Worm (Caenorhabditis elegans) whole organism, L4 larva: ENCODE measurements around the gene nhr-268.
A peak's percentile ranks its signal among the peaks of the same experiment; 100 is the strongest.
"Not testable (repeated sequence)": the region's sequence is repeated elsewhere in the genome, so short reads cannot be mapped to it uniquely, and the experiment has no call there.

Experiments used
- D1046.2 ChIP-seq: fragments of 200-800 bp; sonication (Bioruptor generic); IDR thresholded peaks from 2 replicates; pipeline ENCODE4 v1.3.6; 2022; ENCODE audit warnings: missing genetic modification characterization, missing compliant biosample characterization
- F26F4.8 ChIP-seq: fragments of 200-800 bp; sonication (Bioruptor generic); conservative IDR thresholded peaks from 2 replicates; pipeline ENCODE4 v1.3.6; 2022; ENCODE audit warnings: missing genetic modification characterization, missing compliant biosample characterization
- F49E8.2 ChIP-seq: sonication (generic microtip); optimal IDR thresholded peaks from 2 replicates; lab custom pipeline; 2016; ENCODE audit warnings: missing compliant biosample characterization, mild to moderate bottlenecking, missing genetic modification characterization, borderline replicate concordance
- R02D3.7 ChIP-seq: fragments of 150-350 bp; sonication (generic microtip); optimal IDR thresholded peaks from 3 replicates; lab custom pipeline; 2014; ENCODE audit warnings: missing biosample characterization, missing genetic modification characterization
- Y105C5A.15 ChIP-seq: fragments of 200-800 bp; sonication (Bioruptor generic); IDR thresholded peaks from 2 replicates; pipeline ENCODE4 v1.3.6; 2022; ENCODE audit warnings: missing genetic modification characterization, missing compliant biosample characterization
- aha-1 ChIP-seq: fragments of 150-350 bp; peaks from one replicate; lab custom pipeline; 2014; ENCODE audit warnings: missing biosample characterization, missing genetic modification characterization
- ceh-62 ChIP-seq: sonication (generic microtip); optimal IDR thresholded peaks from 2 replicates; lab custom pipeline; 2017; ENCODE audit warnings: missing biosample characterization, missing genetic modification characterization
- cey-2 ChIP-seq: sonication (generic microtip); optimal IDR thresholded peaks from 3 replicates; lab custom pipeline; 2017; ENCODE audit warnings: missing genetic modification characterization, mild to moderate bottlenecking, missing compliant biosample characterization, antibody characterized with exemption, borderline replicate concordance; ENCODE audit not compliant: insufficient read depth
- daf-12 ChIP-seq: fragments of 150-350 bp; optimal IDR thresholded peaks from 2 replicates; lab custom pipeline; 2014; ENCODE audit warnings: missing biosample characterization, missing genetic modification reagents, missing genetic modification characterization
- daf-8 ChIP-seq: fragments of 200-800 bp; sonication (Bioruptor generic); IDR thresholded peaks from 2 replicates; pipeline ENCODE4 v1.3.6; 2022; ENCODE audit warnings: missing genetic modification characterization, missing compliant biosample characterization
- dmd-8 ChIP-seq: fragments of 200-800 bp; sonication (Bioruptor generic); IDR thresholded peaks from 2 replicates; pipeline ENCODE4 v1.3.6; 2022; ENCODE audit warnings: missing genetic modification characterization, missing compliant biosample characterization
- dmd-9 ChIP-seq: fragments of 200-800 bp; sonication (Bioruptor generic); IDR thresholded peaks from 2 replicates; pipeline ENCODE4 v1.3.6; 2022; ENCODE audit warnings: missing genetic modification reagents, missing genetic modification characterization, missing compliant biosample characterization
- dpl-1 ChIP-seq: fragments of 150-350 bp; optimal IDR thresholded peaks from 2 replicates; lab custom pipeline; 2014; ENCODE audit warnings: missing biosample characterization, missing genetic modification reagents, missing genetic modification characterization
- fkh-10 ChIP-seq: fragments of 150-350 bp; optimal IDR thresholded peaks from 2 replicates; lab custom pipeline; 2014; ENCODE audit warnings: missing biosample characterization, missing genetic modification reagents, missing genetic modification characterization
- hif-1 ChIP-seq, 2 experiments: sonication (generic microtip); optimal IDR thresholded peaks; 2 replicates each; lab custom pipeline; 2016 to 2017; ENCODE audit warnings: missing compliant biosample characterization in 2 of 2, missing genetic modification characterization in 2 of 2, missing genetic modification reagents in 2 of 2, missing genotype in 2 of 2, mild to moderate bottlenecking in 1 of 2
- hlh-11 ChIP-seq: fragments of 200-800 bp; sonication (Bioruptor generic); optimal IDR thresholded peaks from 2 replicates; lab custom pipeline; 2018; ENCODE audit warnings: mild to moderate bottlenecking, missing genetic modification characterization, missing compliant biosample characterization
- lim-7 ChIP-seq: fragments of 200-800 bp; sonication (Bioruptor generic); IDR thresholded peaks from 2 replicates; pipeline ENCODE4 v1.3.6; 2022; ENCODE audit warnings: missing genetic modification characterization, missing compliant biosample characterization
- lin-1 ChIP-seq: fragments of 200-800 bp; sonication (Bioruptor generic); IDR thresholded peaks from 2 replicates; pipeline ENCODE4 v1.3.6; 2022; ENCODE audit warnings: missing genetic modification reagents, missing genetic modification characterization, missing compliant biosample characterization
- lin-15B ChIP-seq: fragments of 150-350 bp; sonication (generic microtip); optimal IDR thresholded peaks from 3 replicates; lab custom pipeline; 2014; ENCODE audit warnings: missing biosample characterization, missing genetic modification characterization
- madf-5 ChIP-seq, 2 experiments: fragments of 200-800 bp; sonication (Bioruptor generic); IDR thresholded peaks; 2 replicates each; pipeline ENCODE4 v1.3.6; 2022; ENCODE audit warnings: missing compliant biosample characterization in 2 of 2, missing genetic modification characterization in 2 of 2
- mes-2 ChIP-seq: sonication (generic microtip); optimal IDR thresholded peaks from 2 replicates; lab custom pipeline; 2016; ENCODE audit warnings: missing genotype, mild to moderate bottlenecking, missing genetic modification characterization, missing compliant biosample characterization; ENCODE audit not compliant: poor library complexity, severe bottlenecking
- mxl-2 ChIP-seq: fragments of 200-800 bp; sonication (Bioruptor generic); conservative IDR thresholded peaks from 2 replicates; pipeline ENCODE4 v1.3.6; 2022; ENCODE audit warnings: missing genetic modification reagents, missing genetic modification characterization, missing compliant biosample characterization
- mxl-3 ChIP-seq: fragments of 200-800 bp; sonication (Bioruptor generic); optimal IDR thresholded peaks from 2 replicates; lab custom pipeline; 2018; ENCODE audit warnings: mild to moderate bottlenecking, missing genetic modification characterization, missing compliant biosample characterization
- nhr-42 ChIP-seq: fragments of 200-800 bp; sonication (Bioruptor generic); IDR thresholded peaks from 2 replicates; pipeline ENCODE4 v1.3.6; 2022; ENCODE audit warnings: missing genetic modification characterization, missing compliant biosample characterization
- nhr-77 ChIP-seq: fragments of 150-350 bp; optimal IDR thresholded peaks from 2 replicates; lab custom pipeline; 2014; ENCODE audit warnings: missing biosample characterization, missing genetic modification characterization
- php-3 ChIP-seq: fragments of 200-800 bp; sonication (Bioruptor generic); IDR thresholded peaks from 2 replicates; pipeline ENCODE4 v1.3.6; 2022; ENCODE audit warnings: missing genetic modification reagents, missing genetic modification characterization, missing compliant biosample characterization
- snpc-1.2 ChIP-seq: fragments of 200-800 bp; sonication (Bioruptor generic); IDR thresholded peaks from 2 replicates; pipeline ENCODE4 v1.3.6; 2022; ENCODE audit warnings: missing genetic modification reagents, missing genetic modification characterization, missing compliant biosample characterization
- snpc-4 ChIP-seq: fragments of 150-350 bp; optimal IDR thresholded peaks from 2 replicates; lab custom pipeline; 2014; ENCODE audit warnings: missing biosample characterization, missing genetic modification characterization
- spr-3 ChIP-seq: fragments of 200-800 bp; sonication (Bioruptor generic); optimal IDR thresholded peaks from 2 replicates; lab custom pipeline; 2018; ENCODE audit warnings: mild to moderate bottlenecking, missing genetic modification characterization, missing compliant biosample characterization
- unc-62 ChIP-seq, 3 experiments: fragments of 150-350 bp in 1 of 3; sonication (generic microtip); optimal IDR thresholded peaks in 2 of 3; peaks in 1 of 3; 1 replicate in 1 of 3; 2 replicates in 2 of 3; lab custom pipeline; 2014 to 2017; ENCODE audit warnings: missing biosample characterization in 3 of 3, missing genetic modification characterization in 3 of 3, missing genetic modification reagents in 3 of 3, missing genotype in 1 of 3
- vab-7 ChIP-seq: fragments of 200-800 bp; sonication (Bioruptor generic); IDR thresholded peaks from 2 replicates; pipeline ENCODE4 v1.3.6; 2022; ENCODE audit warnings: missing genetic modification reagents, missing genetic modification characterization, missing compliant biosample characterization
- zfp-2 ChIP-seq: sonication (generic microtip); optimal IDR thresholded peaks from 2 replicates; lab custom pipeline; 2016; ENCODE audit warnings: mild to moderate bottlenecking, missing genetic modification characterization, missing compliant biosample characterization

The nhr-268 gene

ce11 chrV:15666718-15667117 is 23.3 kb upstream of the nhr-268 start (continued):
- TF ChIP-seq zfp-2 (tag; lab: Kevin White, UChicago) (no peak), lin-1 (GFP tag; lab: Robert Waterston, UW) (0 out of 2 replicates have a peak, but pooled peaks have one; percentile 47), Y105C5A.15 (GFP tag; lab: Robert Waterston, UW) (no peak), mxl-3 (peak; percentile 85), dmd-8 (GFP tag; lab: Robert Waterston, UW) (no peak), unc-62 (GFP tag; optimal IDR thresholded peaks at IDR 0.05 in 1 of 2; lab: Kevin White, UChicago) (no peak), unc-62 (tag; optimal IDR thresholded peaks at IDR 0.05; lab: Kevin White, UChicago) (no peak), F26F4.8 (GFP tag; lab: Robert Waterston, UW) (no peak), daf-12 (tag; lab: Kevin White, UChicago) (no peak), hif-1 (tag; optimal IDR thresholded peaks at IDR 0.05; lab: Kevin White, UChicago) (peak in 1 of 2 experiments; percentile 80), aha-1 (no peak)

ce11 chrV:15668200-15668599 is 21.9 kb upstream of the nhr-268 start, which contains the start of gene F53E4.1:
TSS of gene F53E4.1 (minus strand) at chrV:15668300.
- not testable (repeated sequence) for TF ChIP-seq zfp-2 (tag; lab: Kevin White, UChicago); snpc-1.2; mes-2 (tag; lab: Kevin White, UChicago)

ce11 chrV:15668870-15669269 is 21.2 kb upstream of the nhr-268 start, which contains the start of gene K06B4.4:
TSS of gene K06B4.4 (plus strand) at chrV:15669170.
- TF ChIP-seq daf-8 (GFP tag; lab: Robert Waterston, UW): no peak
- TF ChIP-seq vab-7 (GFP tag; lab: Robert Waterston, UW): no peak
- TF ChIP-seq F49E8.2 (tag; lab: Kevin White, UChicago): no peak
- TF ChIP-seq lin-15B (tag; lab: Kevin White, UChicago): no peak
- no peak for TF ChIP-seq Y105C5A.15 (GFP tag; lab: Robert Waterston, UW)
- TF ChIP-seq php-3 (GFP tag; lab: Robert Waterston, UW): no peak
- TF ChIP-seq madf-5 (GFP tag; IDR thresholded peaks at IDR 0.05; lab: Robert Waterston, UW): no peak
- TF ChIP-seq mxl-2 (GFP tag; lab: Robert Waterston, UW): no peak

- TF ChIP-seq dmd-9; fkh-10 (GFP tag; lab: Kevin White, UChicago); hlh-11 (tag; lab: Kevin White, UChicago): not testable (repeated sequence)
These were observed 19.9 kb upstream of the nhr-268 start, which contains the start of gene K06B4.15 for ce11 chrV:15670139-15670538. TSS of gene K06B4.15 (plus strand) at chrV:15670439.

ce11 chrV:15673707-15674106 is 16.3 kb upstream of the nhr-268 start, which contains the start of gene nhr-51:
TSS of gene nhr-51 (plus strand) at chrV:15674007.
- TF ChIP-seq dpl-1 (GFP tag; lab: Kevin White, UChicago): no peak
- TF ChIP-seq hlh-11 (tag; lab: Kevin White, UChicago): no peak
- TF ChIP-seq cey-2 (tag; lab: Kevin White, UChicago): no peak
- TF ChIP-seq hif-1 (tag; optimal IDR thresholded peaks at IDR 0.05; lab: Kevin White, UChicago): no peak
- TF ChIP-seq spr-3 (GFP tag; lab: Kevin White, UChicago): no peak
- TF ChIP-seq mxl-3: no peak
- TF ChIP-seq D1046.2 (GFP tag; lab: Robert Waterston, UW): no peak
- TF ChIP-seq aha-1: no peak
- no peak for TF ChIP-seq snpc-4 (tag; lab: Kevin White, UChicago)
- TF ChIP-seq ceh-62: no peak
- no peak for TF ChIP-seq R02D3.7 (tag; lab: Kevin White, UChicago)
- TF ChIP-seq F49E8.2 (tag; lab: Kevin White, UChicago): no peak
- TF ChIP-seq nhr-42 (GFP tag; lab: Robert Waterston, UW): no peak
- TF ChIP-seq nhr-77 (tag; lab: Kevin White, UChicago): no peak
- TF ChIP-seq lim-7 (GFP tag; lab: Robert Waterston, UW): no peak
